Fruit fly (Drosophila melanogaster) whole organism, larva: ENCODE measurements around the gene CG14406.
A peak's percentile ranks its signal among the peaks of the same experiment; 100 is the strongest.

Source experiments
- noc ChIP-seq: fragments of 200-800 bp; sonication (Bioruptor generic); optimal IDR thresholded peaks from 3 replicates; lab custom pipeline; 2019; ENCODE audit warnings: missing biosample characterization, mild to moderate bottlenecking, missing genetic modification characterization, moderate library complexity

The CG14406 gene

DNA sequence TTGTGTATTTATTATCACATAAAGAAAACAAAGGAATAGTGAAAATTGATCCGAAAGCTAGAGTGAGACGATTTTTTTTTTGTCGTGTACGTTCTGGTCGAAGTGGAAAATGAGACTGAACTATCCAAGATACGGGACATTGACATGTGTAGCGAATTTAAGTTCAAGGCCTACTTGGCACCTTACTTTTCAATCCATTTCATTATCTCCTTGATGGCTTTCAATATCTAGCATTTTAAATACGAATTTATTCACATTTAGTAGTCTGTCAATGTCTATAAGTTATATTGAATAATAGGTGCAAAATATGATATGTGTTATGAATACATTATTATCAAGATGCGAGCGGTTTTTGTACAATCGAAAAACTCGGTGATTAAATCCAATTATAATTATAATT is 18.2 kb upstream of the CG14406 start, which contains the start of gene CG32591:
Gene CG32591, minus strand, starts transcription at position 101 of the 400 bp plus-strand sequence.
- TF ChIP-seq noc (tag; lab: Kevin White, UChicago), result no peak

DNA sequence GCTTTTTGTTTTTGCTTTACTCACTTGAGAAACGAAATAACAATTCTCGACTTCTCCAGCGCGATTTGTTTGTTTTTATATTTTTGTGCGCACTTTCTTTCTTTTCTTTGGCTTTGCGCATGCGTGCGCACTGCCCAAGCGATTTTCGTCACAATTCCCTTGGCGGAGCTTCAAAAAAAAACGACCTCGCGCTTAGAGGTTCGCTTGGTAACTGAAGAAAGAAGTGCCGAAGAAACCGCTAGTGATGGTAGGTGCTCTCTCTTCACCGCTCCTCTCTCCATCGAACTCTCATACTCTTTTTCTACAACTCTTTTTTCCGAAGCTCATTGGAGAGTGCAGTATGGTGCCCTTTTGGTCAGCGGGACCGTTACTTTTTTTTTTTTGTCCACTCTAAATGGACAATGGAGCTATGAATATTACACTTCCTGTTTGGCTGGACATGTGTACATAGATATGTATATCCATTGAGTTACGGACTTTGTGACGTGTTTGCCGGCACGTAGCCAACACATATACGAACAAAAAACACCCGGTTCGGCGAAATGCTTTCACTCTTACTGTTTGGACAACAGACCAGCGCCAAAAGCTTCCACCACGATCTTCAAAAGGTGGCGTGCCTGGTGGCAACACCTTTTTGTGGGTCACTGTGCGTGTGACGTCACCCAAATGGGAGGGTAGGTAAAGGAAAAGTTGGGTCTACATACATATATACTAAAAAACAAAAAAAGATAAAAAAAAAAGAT is 12.8 kb upstream of the CG14406 start, which contains the start of gene CG9503:
Gene CG9503, minus strand, starts transcription at position 217 of the 743 bp plus-strand sequence.
- TF ChIP-seq noc (tag; lab: Kevin White, UChicago), result no peak

DNA sequence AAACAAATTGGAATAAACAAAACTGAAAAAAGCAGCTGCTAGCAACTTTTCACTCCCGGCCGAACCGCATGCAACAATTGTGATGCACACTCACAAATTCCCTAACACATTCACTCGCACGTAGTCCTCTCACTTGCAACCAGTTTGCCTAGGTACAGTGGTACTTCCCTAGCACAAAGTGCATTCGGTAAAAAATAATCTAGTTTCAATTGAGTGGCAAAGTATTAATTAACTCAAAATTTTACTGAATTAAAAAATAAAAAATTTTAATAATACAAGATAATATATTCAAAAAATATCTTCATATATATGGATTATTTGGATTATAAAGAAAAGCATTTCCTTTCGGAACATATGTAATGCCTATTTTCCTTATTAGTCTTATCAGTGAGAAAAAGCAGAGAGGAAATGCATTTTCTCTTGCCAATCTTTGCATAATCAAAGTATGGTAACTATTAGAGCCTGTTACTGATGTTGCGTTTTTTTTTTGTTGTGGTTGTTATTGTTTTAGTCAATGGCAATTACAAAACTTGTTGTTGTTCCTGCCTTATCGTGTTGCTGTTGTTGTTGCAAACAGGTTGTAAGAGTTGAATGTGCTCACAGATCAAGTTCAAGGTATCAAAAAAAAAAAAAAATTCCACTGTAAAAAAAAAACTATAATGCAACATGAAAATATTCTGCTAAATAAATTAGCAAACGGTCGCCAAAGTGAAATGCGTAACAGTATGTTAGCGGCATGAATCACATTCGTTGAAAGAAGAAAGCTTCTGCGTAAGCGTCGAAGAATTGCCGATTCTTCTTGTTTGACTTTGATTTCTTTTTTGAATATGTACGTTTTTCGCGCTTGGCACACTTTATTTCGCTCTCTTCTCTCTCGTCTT is 12.0 kb upstream of the CG14406 start:
- TF ChIP-seq noc (tag; lab: Kevin White, UChicago), result no peak

DNA sequence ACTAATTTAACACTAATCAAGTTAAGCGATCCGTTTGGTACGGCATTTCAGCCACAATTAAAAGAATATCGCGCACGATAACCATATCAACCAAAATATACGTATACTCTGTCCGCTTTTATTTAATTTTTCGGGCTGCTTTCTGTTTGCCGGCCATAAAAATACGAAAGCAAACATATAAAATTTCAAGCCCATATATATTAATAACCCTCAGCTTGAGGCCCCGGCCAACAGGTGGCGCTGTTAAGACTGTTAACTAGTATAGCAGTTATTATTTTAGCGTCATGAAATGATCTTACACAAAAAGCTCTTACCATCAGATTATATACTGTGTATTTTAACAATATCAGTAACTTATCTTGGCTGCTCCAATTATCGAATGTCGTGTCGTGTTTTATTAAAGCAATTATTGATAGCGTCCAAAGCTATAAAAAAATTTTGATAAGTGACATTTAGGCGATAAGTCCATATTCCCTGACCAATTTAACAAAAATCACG is 8.2 kb upstream of the CG14406 start, which contains the start of gene Eo:
Gene Eo, minus strand, starts transcription at position 51 of the 498 bp plus-strand sequence.
- TF ChIP-seq noc (tag; lab: Kevin White, UChicago), result no peak

DNA sequence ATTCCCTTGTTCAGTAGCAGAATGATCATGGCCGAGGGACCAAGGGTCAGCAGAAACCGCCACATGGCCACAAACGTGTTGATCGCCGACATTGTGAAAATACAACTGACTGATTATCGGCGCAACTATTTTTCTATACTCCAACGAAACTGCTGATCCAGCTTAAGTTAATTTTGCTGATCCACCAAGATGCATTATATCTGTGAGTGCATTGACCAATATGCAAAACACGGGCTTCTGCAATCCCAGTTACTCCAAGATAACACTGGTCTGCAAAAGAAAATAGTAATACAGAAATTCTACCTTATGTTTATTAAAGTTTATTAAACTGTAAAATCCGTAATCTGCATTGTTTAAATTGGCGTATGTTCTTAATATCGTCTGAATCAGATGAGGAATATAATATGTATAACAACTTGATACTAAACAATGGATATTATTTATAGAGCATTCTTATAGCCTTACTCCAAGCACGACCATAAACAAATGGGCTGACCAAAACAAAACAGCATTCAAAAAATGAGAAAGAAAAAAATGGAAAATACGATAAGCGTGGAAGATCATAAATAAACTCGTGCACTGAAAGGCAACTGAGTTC is 3.2 kb upstream of the CG14406 start, which contains the start of gene CG12398:
Gene CG12398, minus strand, starts transcription at position 107 of the 598 bp plus-strand sequence.
- TF ChIP-seq noc (tag; lab: Kevin White, UChicago), result no peak

DNA sequence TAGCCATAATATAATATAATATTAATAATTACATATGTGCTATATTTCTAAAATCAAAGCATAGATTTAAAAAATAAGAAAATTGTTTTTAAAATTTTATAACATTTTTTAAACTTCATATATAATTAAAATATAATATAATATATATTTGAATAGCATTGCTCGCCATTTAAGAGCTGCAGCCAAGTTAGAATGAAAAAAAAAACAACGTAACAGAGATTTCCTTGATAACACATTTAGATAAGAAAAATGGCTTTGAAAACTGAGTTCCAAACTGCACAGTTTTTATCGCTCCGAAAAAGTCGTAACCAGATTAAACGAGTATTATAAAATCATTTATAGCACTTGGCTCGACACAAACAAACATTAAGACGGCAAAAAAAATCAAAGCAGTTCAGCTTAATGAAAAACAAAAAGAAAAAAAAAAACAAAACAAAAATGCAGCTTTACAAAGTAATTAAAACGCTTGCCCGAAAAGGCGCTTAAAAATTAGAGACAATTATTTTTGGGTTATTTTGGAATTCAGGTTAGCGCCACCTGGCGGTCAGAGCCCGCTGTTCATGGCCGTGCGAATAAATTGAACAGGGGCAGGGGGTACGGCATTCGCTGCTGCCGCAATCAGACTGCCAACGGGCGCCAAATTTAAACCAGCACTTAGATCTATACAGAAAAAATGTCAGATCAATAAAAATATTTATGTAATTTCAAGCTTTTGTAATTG is 827 bp downstream of the CG14406 start, which contains the start of gene fiz:
Gene fiz, minus strand, starts transcription at position 51 of the 721 bp plus-strand sequence.
- TF ChIP-seq noc (tag; lab: Kevin White, UChicago), result no peak

DNA sequence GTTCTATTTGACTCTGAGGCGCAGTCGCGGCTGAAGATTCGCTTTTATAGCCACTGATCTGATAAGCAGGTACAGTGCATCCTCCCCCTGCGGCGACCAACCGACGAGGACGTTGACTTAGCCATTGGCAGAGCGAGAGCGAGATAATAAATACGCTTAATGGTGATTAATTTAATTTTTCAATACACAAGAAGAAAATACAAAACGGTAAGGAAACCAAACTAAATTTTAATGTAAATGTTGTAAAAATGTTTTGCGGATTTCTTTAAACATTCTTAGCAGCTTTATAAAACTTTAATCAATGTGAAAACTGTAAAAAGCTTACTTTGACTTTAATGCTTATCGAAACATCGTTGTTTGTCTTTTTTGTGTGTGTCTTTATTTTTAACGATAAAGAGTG is 1.6 kb downstream of the CG14406 start:
- TF ChIP-seq noc (tag; lab: Kevin White, UChicago), result no peak

DNA sequence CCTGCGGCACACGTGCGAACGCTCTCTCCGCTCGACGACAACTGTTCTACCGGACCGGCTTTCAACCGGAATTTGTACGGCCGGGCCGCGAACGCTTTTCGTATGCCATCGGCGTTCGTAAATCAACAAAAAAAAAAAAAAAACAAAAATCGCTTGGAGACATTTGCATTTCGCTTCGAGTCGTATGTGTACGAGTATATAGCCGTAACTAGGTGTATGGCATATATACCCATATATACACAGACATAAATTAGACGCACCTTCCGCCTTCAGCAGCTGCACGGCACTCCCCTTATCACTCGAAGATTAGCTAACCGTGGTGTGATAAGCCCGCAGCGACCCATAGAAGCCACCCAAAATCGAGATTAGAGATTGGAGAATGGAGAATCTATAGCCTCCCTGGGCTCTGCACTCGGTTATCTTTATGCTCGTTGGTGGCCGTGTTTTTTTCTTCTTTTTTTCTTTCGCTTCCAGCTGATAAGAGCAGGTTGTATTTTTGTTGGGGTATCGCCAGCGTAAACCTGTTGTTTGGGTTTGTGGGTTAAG is 5.1 kb downstream of the CG14406 start, which contains the start of gene CG9512:
Gene CG9512, minus strand, starts transcription at position 51 of the 546 bp plus-strand sequence.
- TF ChIP-seq noc (tag; lab: Kevin White, UChicago), result peak; percentile 33

DNA sequence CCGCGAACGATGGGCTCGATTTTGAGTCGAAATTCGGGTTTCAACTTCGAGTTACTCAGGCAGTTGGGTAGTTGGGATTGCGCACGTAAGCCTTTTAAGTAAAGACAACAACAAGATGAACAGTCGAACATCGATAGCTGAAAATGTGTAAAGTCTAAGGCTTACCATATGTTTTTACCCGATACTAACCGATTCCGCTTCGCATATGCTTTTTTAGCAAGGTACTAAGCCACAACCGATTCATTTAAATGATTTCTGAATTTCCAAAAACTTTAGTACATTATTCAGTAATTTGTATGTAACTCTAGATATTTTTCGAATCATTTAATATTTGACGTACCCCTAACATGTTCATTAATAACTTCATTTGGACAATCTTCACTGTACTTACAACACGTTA is 13.1 kb downstream of the CG14406 start:
- no peak for TF ChIP-seq noc (tag; lab: Kevin White, UChicago)

DNA sequence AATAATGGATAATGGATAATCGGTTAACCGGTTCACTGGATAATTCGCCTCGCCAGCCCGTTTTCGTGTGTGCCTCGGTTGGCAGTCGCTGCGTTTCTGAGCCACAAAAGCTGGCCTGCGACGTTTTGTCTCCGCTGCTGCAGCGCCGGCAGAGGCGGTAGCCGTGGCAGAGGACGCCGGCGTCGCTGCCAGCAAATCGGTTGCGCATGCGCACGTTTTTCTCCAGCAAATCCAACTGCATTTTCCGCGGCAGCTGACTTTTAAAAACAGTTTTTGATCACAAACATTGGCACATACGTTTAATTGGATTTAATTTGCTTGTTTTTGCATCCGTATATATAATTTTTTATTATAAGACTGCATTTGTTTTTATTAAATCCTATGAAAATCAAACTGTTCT is 13.9 kb downstream of the CG14406 start, which contains the start of gene CG9514:
Gene CG9514, minus strand, starts transcription at position 101 of the 400 bp plus-strand sequence.
- no peak for TF ChIP-seq noc (tag; lab: Kevin White, UChicago)

DNA sequence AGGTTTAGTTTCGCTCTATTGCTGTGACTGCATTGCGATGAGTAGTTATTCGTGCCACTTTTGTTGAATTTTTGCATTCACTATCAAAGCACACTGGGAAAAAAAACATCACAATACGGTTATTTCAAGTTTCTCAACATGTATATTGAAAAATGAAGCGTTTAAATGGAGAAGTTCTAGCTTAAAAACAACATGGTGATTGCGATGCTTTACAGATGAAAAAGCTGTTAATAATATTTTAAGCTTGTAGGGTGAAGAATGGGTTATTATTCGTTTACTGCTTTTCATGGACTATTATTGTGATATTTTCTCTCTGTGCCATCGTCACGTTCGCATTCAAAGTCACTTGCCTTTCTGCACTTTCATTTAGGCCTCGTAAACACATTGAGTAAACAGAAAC is 14.3 kb downstream of the CG14406 start:
- no peak for TF ChIP-seq noc (tag; lab: Kevin White, UChicago)

DNA sequence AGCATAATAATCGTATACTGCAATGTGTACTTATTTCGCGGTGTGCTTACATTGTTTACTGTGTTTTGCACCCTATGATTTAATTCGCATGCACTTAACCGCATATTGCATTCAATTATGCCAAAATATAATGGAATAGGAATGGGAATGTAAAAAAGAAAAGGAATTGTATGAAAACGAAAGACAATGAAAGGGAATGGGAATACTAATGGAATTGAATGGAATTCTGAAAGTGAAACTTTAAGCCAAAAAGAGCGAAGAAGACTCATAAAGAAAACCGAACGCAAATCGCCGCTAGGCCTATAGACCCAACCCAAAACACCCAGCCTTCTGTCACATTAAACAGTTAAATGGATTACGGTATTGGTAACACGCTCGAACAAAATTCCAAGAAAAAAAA is 16.8 kb downstream of the CG14406 start:
- no peak for TF ChIP-seq noc (tag; lab: Kevin White, UChicago)

DNA sequence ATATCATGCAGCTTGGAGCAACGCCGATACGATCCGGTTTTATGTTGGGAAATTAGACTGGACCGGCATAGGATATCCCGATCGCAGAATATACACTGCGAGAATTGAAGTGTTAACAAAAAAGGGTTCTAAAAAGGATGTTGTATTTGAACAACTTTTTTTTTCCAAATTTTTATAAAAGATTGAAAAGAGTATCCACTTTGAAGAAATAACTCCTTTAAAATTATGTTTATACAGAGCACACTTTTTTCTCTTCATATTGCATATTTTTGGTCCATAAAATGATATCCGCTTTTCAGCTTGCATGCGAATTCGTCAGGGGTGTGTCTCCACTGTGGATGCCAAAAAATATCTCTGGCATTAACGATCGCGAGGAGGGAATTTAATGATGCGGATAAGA is 18.3 kb downstream of the CG14406 start:
- TF ChIP-seq noc (tag; lab: Kevin White, UChicago), result no peak

DNA sequence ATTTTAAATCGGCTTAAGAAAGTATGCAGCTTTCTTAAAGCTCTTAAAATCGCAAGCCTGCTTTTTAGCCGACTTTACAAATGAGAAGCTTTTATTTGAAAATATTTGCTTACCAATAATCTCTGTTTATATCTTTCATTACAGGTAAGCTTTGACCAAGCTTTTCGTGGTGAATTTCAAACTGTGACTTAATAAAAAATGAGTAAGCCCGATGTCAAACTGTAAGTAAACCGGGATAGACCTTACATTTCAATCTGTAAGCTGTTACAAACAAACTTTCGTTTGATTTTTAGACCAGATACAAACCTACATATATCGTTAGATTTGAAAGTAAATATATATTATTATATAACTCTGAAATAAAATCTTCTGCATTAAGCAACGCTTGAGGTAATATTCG is 25.1 kb downstream of the CG14406 start:
- no peak for TF ChIP-seq noc (tag; lab: Kevin White, UChicago)
